Worm (Caenorhabditis elegans): Measurements from ENCODE around the gene fbxb-53.
A peak's percentile ranks its signal among the peaks of the same experiment; 100 is the strongest.

DNA sequence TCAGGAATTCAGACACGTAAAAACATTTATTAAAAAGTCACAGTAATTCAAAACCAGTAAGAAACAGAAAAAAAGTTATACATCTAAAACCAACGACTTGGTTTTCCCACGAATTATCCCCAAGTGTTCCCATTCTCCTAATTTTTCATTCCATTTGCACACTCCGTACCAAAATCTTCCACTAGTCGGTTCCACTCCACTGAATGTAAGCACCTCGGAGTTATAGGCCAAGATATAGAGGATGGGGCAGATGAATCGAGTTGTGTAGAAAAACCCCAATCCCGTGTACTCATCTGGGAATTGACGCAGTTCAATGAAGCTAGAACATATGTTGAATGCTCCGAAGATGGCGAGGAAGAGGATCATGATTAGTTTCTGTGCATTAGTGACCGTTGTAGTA is 30.5 kb downstream of the fbxb-53 start:
- TF ChIP-seq snpc-4 (tag; optimal IDR thresholded peaks at IDR 0.05), result no peak
- TF ChIP-seq set-16 (GFP tag; IDR thresholded peaks at IDR 0.05), result no peak
- TF ChIP-seq nhr-77 (tag; optimal IDR thresholded peaks at IDR 0.05), result no peak
- no peak for TF ChIP-seq hlh-30 (tag; optimal IDR thresholded peaks at IDR 0.05; ENCODE audit: insufficient read depth)
- no peak for TF ChIP-seq aly-2 (tag; optimal IDR thresholded peaks at IDR 0.05)
- TF ChIP-seq unc-62 (GFP tag; optimal IDR thresholded peaks at IDR 0.05 in 1 of 2), result peak in 1 of 2 experiments; percentile 97
- no peak for TF ChIP-seq unc-62 (tag; optimal IDR thresholded peaks at IDR 0.05)
- no peak for TF ChIP-seq ceh-82 (tag; optimal IDR thresholded peaks at IDR 0.05)
- no peak for TF ChIP-seq ztf-7 (tag; optimal IDR thresholded peaks at IDR 0.05)
- no peak for TF ChIP-seq fkh-10 (GFP tag; optimal IDR thresholded peaks at IDR 0.05)
- TF ChIP-seq ZK546.5 (tag; optimal IDR thresholded peaks at IDR 0.05), result no peak
